Worm (Caenorhabditis elegans) whole organism, L4/young adult: ENCODE data around the gene lbp-4.

Experiments used
- W03F9.2 ChIP-seq: fragments of 150-350 bp; optimal IDR thresholded peaks from 2 replicates; lab custom pipeline; 2014; ENCODE audit warnings: missing biosample characterization, missing genetic modification characterization
- dao-5 ChIP-seq: sonication (generic microtip); optimal IDR thresholded peaks from 2 replicates; lab custom pipeline; 2016; ENCODE audit warnings: missing genotype, missing genetic modification characterization, moderate library complexity, missing compliant biosample characterization
- him-1 ChIP-seq: sonication (generic microtip); optimal IDR thresholded peaks from 2 replicates; lab custom pipeline; 2016; ENCODE audit warnings: missing genotype, missing genetic modification reagents, missing genetic modification characterization, missing compliant biosample characterization

The lbp-4 gene

DNA sequence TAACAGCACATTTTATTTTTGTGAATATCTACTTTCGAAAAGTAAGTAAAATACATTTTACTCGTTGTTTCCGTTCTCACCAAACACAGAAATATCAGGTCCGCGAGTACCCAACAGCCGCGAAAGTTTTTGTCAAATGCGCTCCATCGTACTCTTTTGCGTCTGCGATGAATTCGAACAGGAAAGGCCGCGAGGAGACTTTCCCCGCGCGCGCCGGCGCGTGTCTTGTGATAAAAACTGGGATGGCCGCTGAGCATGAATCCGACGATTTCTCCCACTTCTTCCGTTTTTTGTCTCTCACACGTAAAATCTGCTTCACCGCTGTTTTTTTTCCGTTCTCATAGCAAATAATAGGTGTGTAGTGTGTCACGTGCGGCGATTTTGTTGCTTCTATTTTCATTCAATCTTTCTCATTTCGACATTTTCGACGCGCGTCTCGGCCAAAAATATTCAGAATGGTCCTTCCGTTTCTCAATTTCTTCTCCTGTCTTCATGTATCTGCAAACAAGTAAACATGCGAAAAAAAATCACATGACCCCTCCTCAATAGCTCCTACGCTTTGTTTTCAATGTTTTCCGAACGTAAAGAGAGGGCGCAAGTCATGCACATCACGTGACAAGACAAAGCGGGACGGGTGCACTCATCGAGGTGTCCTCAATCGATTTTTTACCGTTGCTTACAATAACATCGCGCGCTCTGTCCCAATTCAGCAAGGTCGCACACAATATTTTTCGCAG, 16.1 kb upstream of the lbp-4 start, which contains the start of gene uvs-1:
uvs-1 (minus strand) TSS at position 145 of the 737 bp plus-strand sequence.
- TF ChIP-seq him-1 (tag; lab: Kevin White, UChicago) (no peak), W03F9.2 (no peak), dao-5 (no peak)

ce11 chrV:7804801-7805163, 15.6 kb upstream of the lbp-4 start, which contains the start of gene xpo-1:
Gene xpo-1, plus strand, starts transcription at chrV:7805064.
- TF ChIP-seq W03F9.2: no peak
- TF ChIP-seq dao-5: no peak
- no peak for TF ChIP-seq him-1 (tag; lab: Kevin White, UChicago)

- TF ChIP-seq him-1 (tag; lab: Kevin White, UChicago): no peak
- no peak for TF ChIP-seq dao-5
Measured at ce11 chrV:7806629-7807028, 13.7 kb upstream of the lbp-4 start.

DNA sequence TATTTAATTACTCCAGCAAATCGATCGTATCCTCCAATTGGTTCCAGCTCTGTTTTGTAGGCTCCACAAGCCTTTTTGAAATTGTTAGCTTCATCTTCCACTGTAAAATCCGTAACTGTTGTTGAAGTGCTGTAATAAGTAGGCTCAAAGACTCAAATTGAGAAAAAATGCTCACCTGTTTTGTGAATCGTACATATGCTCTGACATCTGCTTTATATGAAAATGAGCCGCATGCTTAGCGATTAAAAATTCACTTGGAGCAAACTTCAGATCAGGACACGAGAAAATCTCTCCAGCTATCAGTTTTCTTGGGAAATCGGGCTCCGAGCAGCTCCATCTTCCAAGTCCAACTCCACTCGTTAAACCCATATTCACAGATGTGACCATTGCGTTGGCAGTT, 11.9 kb upstream of the lbp-4 start:
- TF ChIP-seq dao-5 (no peak), him-1 (tag; lab: Kevin White, UChicago) (no peak), W03F9.2 (no peak)

- TF ChIP-seq W03F9.2 (no peak), dao-5 (no peak), him-1 (tag; lab: Kevin White, UChicago) (no peak)
Measured at ce11 chrV:7809320-7810256, 10.8 kb upstream of the lbp-4 start, which contains the start of gene ZK742.3. Gene ZK742.3, minus strand, starts transcription at chrV:7809912.

DNA sequence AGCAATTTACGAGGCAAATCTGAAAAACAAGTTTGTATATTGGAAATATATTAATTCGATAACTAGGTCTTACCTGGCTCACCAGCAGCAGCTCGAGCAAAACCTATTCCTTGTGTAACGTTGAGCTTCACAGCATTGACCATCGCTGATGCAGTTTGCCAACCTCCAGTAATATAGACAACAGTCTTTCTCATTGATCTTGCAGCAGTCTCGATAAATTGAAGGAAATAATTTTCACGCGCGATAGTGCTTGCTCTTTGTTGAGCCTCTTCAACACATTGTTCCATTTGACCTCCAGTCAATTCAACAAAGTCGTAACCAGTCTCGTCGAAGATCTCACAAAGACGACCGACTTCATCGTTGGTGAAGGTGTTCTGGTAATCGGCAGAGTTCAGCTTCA, 9.8 kb upstream of the lbp-4 start:
- TF ChIP-seq him-1 (tag; lab: Kevin White, UChicago) (no peak), dao-5 (no peak), W03F9.2 (no peak)

- TF ChIP-seq dao-5 (no peak), W03F9.2 (no peak)
Measured at ce11 chrV:7811758-7812157, 8.6 kb upstream of the lbp-4 start, which contains the start of gene ZK742.4. Gene ZK742.4, minus strand, starts transcription at chrV:7811792.

ce11 chrV:7814601-7815000, 5.8 kb upstream of the lbp-4 start, which contains the start of gene ZK742.6:
Gene ZK742.6, minus strand, starts transcription at chrV:7814942.
- TF ChIP-seq dao-5 (no peak), W03F9.2 (no peak), him-1 (tag; lab: Kevin White, UChicago) (no peak)

- no peak for TF ChIP-seq him-1 (tag; lab: Kevin White, UChicago)
- no peak for TF ChIP-seq W03F9.2
- no peak for TF ChIP-seq dao-5
Measured at ce11 chrV:7816486-7816885, 3.9 kb upstream of the lbp-4 start.

DNA sequence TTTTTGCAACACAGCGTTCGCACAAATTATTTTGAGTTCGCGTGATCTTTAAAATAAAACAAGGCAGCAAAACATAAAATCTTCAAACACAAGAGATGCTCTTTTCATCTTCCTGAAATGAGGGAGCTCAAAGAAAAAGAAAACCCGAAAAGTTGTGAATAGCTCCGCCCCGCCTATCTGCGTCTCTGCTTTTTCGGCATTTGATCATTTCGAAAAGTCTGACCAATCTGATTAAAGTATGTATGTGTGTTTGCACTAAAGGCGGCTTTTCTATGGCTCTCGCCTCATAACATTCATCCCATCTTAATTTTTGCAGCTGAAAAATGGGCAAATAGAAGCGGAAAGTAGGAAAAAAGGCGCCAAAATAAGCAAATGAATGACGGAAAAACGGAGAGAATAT, 793 bp upstream of the lbp-4 start:
- no peak for TF ChIP-seq him-1 (tag; lab: Kevin White, UChicago)
- TF ChIP-seq W03F9.2: no peak
- no peak for TF ChIP-seq dao-5

- TF ChIP-seq him-1 (tag; lab: Kevin White, UChicago): no peak
- TF ChIP-seq W03F9.2: no peak
- TF ChIP-seq dao-5: no peak
Measured at ce11 chrV:7822655-7823054, 2.3 kb downstream of the lbp-4 start.

DNA sequence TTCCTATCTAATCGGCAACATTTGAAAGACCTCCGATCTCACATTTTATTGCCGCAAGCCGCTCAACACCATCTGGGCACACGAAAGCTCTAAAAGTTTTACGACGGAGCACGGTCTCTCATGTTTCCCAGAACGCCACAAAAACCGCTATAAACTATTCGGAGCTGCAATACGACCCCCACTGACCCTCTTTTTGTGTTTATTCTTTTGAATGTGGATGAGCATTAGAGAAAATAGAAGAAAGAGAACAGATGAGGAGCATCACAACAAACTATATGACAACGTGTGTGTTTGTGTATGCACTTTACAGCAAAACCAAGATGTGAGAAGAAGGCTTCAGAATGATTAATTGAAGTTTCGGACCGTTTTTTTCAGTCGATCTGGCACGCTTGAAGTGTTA, 3.8 kb downstream of the lbp-4 start:
- TF ChIP-seq W03F9.2: no peak
- TF ChIP-seq him-1 (tag; lab: Kevin White, UChicago): no peak
- TF ChIP-seq dao-5: no peak

DNA sequence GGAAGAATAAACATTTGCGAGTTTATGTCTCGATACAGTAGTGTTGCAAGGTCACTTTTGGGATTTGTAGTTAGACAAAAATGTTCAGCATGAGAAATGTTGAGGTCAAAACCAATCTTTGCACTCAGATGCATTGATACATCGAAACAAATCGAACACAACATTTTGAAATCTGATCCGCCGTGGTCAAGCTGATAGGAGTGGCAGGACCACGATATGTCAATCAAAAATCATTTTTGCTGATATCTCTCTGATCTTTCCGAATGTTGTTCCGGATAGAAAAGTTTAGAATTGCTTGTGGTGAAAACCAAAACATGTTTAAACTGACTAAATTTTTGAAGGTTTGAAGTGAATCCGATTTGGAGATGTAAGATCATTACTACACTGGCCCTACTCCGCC, 5.5 kb downstream of the lbp-4 start:
- TF ChIP-seq W03F9.2: no peak
- no peak for TF ChIP-seq dao-5
- no peak for TF ChIP-seq him-1 (tag; lab: Kevin White, UChicago)

DNA sequence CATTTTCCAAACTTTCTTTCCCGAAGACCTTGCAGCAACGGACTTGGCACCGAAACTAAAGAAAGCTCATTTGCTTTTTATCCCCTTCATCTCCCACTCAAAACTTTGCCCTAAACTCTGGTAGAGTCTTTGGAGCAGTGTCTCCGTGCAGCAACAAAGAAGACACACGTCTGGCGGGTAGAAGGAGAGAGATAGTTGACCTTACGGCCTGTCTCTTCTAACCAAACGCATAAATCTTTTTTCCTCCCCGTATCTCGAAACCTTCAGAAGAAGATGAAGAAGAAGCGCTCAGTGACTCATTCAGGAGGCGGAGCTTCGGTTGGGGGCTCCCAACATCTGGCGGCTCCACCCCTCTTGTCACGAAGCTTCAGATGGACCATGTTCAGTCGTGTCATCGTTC, 6.0 kb downstream of the lbp-4 start:
- TF ChIP-seq dao-5: no peak
- no peak for TF ChIP-seq W03F9.2
- no peak for TF ChIP-seq him-1 (tag; lab: Kevin White, UChicago)

- TF ChIP-seq him-1 (tag; lab: Kevin White, UChicago) (no peak), dao-5 (no peak), W03F9.2 (no peak)
Measured at ce11 chrV:7826917-7827316, 6.5 kb downstream of the lbp-4 start, which contains the start of gene mig-6. Gene mig-6, plus strand, starts transcription at chrV:7827217.
